Fruit fly (Drosophila melanogaster) whole organism: Measurements from ENCODE around the gene CG15208.

Source experiments
- psq ChIP-seq: fragments of >200 bp; optimal IDR thresholded peaks from 2 replicates; lab custom pipeline; 2017
- usp ChIP-seq: fragments of >200 bp; optimal IDR thresholded peaks from 2 replicates; lab custom pipeline; 2017; ENCODE audit warnings: missing biosample characterization, missing genetic modification characterization, mixed read lengths

DNA sequence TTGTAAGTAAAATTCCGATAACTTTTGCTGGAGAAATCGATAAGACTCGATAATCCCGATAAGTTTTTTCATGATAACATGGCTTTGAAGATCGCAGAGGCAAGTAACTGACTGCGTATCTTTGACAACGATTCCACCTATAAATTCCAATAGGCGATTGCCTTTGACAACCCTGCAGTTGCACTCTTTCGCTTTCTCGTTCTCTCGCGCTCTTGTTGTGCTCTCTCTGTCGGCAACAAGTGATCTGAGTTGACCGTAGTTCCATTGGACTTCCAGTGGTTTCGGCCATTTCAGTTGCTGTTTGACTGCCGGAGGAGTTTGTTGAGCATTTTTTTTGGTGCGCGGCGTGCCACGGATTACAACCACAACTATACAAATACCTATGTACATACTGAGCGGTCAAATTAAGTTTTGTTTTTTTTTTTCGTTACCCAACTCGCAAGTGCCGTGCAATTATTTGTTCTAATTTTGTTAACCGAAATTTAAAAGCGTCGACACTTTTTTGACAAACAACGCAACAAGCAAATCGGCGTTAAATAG, 30.9 kb downstream of the CG15208 start, which contains the start of gene Myo10A:
- TF ChIP-seq psq (lab: Kevin White, UChicago) (no peak), usp (GFP tag; lab: Kevin White, UChicago) (no peak)
